Fruit fly (Drosophila melanogaster): Measurements from ENCODE around the gene CaBP1.

The CaBP1 gene

DNA sequence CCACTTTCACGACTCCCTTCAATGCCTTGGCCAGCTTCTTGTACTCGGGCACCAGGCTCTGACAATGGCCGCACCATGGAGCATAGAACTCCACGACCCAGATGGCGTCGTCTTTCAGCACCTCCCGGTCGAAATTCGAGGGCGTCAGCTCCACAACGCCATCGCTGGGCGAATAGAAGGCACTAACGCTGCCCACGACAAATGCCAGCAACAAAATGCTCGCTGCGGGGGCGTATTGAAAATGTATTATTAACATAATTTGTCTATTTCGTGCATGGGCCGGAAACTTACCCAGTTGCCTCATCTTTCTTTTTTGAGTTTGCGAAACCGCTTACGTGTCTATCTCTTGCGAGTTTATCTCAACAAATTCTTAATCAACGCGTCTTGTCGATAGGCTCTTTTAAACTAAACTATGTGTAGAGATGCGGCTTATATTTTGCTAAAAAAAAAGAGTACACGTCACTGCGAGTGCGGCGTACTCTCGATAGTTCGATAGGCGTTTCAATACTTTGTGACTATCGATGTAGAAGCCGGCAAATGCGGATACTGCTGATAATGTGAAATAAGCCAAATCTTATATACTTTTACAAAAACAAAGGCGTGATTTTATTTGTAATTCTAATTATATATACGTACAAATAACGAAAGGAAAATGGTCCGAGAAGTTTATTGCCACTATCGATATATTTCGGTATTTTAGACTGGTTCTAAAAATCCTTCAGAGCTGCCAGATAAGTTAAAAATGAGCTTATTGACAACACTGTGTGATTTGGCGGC is at the start of gene CaBP1:
Gene CaBP1, minus strand, starts transcription at position 487 of the 777 bp plus-strand sequence.
- TF ChIP-seq toe (GFP tag; optimal IDR thresholded peaks at IDR 0.05) (no peak), CG12768 (GFP tag; optimal IDR thresholded peaks at IDR 0.05) (no peak), Crg-1 (GFP tag; optimal IDR thresholded peaks at IDR 0.05) (no peak), CG11617 (GFP tag; optimal IDR thresholded peaks at IDR 0.05) (no peak), pad (GFP tag; optimal IDR thresholded peaks at IDR 0.05) (no peak), CG5204 (GFP tag; optimal IDR thresholded peaks at IDR 0.05) (no peak), CG14711 (tag; optimal IDR thresholded peaks at IDR 0.05) (peak; percentile 86), cic (GFP tag; optimal IDR thresholded peaks at IDR 0.05) (no peak), kay (GFP tag; ENCODE audit: borderline replicate concordance) (peak; percentile 10), CG7045 (GFP tag; optimal IDR thresholded peaks at IDR 0.05) (no peak), CG33017 (tag; optimal IDR thresholded peaks at IDR 0.05) (no peak), Clk (GFP tag; optimal IDR thresholded peaks at IDR 0.05) (no peak), CG1620 (GFP tag; optimal IDR thresholded peaks at IDR 0.05) (no peak), CG7101 (tag; optimal IDR thresholded peaks at IDR 0.05) (no peak), ovo (GFP tag; optimal IDR thresholded peaks at IDR 0.05) (no peak), cnc (optimal IDR thresholded peaks at IDR 0.05) (no peak), Mnt (GFP tag; optimal IDR thresholded peaks at IDR 0.05) (no peak), bab1 (GFP tag; optimal IDR thresholded peaks at IDR 0.05) (peak; percentile 42), tj (GFP tag; optimal IDR thresholded peaks at IDR 0.05) (peak; percentile 69), Hr96 (GFP tag; optimal IDR thresholded peaks at IDR 0.05) (no peak)

DNA sequence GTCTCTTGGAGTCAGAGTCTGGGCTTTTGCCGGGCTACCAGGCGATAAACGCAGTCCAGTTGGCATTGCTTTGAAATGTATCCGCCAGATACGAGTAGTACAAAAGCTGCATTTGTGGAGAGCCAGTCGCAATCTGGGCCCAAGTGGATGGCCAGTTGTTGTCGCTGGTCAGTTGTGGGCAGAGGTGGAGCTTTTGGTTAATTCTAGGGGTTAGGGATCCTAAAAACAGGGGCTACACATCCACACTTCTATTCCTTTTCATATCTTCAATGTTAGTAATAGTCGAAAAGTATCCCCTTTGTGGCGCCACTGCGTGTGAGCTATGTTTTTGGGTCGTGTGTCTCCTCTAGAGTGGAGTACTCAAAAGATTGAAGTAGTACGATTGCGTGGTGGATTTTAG is 46.0 kb upstream of the CaBP1 start:
- TF ChIP-seq Mnt (GFP tag; optimal IDR thresholded peaks at IDR 0.05) = no peak
- TF ChIP-seq toe (GFP tag; optimal IDR thresholded peaks at IDR 0.05) = no peak
- TF ChIP-seq CG33017 (tag; optimal IDR thresholded peaks at IDR 0.05) = no peak
- TF ChIP-seq cic (GFP tag; optimal IDR thresholded peaks at IDR 0.05) = no peak
- TF ChIP-seq CG14711 (tag; optimal IDR thresholded peaks at IDR 0.05) = no peak
- TF ChIP-seq CG12768 (GFP tag; optimal IDR thresholded peaks at IDR 0.05) = no peak
- no peak for TF ChIP-seq bab1 (GFP tag; optimal IDR thresholded peaks at IDR 0.05)
- no peak for TF ChIP-seq CG7045 (GFP tag; optimal IDR thresholded peaks at IDR 0.05)
- no peak for TF ChIP-seq ovo (GFP tag; optimal IDR thresholded peaks at IDR 0.05)
- no peak for TF ChIP-seq CG11617 (GFP tag; optimal IDR thresholded peaks at IDR 0.05)
- TF ChIP-seq Clk (GFP tag; optimal IDR thresholded peaks at IDR 0.05) = no peak
- no peak for TF ChIP-seq CG7101 (tag; optimal IDR thresholded peaks at IDR 0.05)
- no peak for TF ChIP-seq kay (GFP tag; ENCODE audit: borderline replicate concordance)
- no peak for TF ChIP-seq tj (GFP tag; optimal IDR thresholded peaks at IDR 0.05)
- TF ChIP-seq CG1620 (GFP tag; optimal IDR thresholded peaks at IDR 0.05) = no peak
- TF ChIP-seq cnc (optimal IDR thresholded peaks at IDR 0.05) = no peak
- TF ChIP-seq pad (GFP tag; optimal IDR thresholded peaks at IDR 0.05) = no peak
- TF ChIP-seq Crg-1 (GFP tag; optimal IDR thresholded peaks at IDR 0.05) = no peak

DNA sequence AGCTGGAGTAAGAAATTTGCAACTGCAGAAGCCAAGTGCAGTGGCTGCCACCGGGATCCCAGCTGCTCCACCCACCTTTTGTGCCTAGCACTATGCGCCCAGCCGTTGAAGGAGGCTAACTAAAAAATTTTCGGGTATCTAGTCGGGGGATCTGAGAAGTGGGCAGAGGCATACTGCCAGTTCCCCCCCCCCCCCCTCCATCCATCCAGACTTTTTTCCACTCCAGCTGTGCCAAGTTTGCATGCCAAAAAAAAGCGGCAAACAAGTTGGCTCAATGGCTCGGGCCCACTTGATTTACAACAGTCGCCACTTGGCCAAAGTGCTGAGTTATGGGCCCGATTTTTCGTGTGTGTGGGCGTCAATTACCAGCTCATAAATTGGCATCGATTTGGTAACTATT is 41.0 kb upstream of the CaBP1 start:
- TF ChIP-seq ovo (GFP tag; optimal IDR thresholded peaks at IDR 0.05) (no peak), Crg-1 (GFP tag; optimal IDR thresholded peaks at IDR 0.05) (no peak), CG11617 (GFP tag; optimal IDR thresholded peaks at IDR 0.05) (no peak), Hr96 (GFP tag; optimal IDR thresholded peaks at IDR 0.05) (no peak), kay (GFP tag; ENCODE audit: borderline replicate concordance) (no peak), CG12768 (GFP tag; optimal IDR thresholded peaks at IDR 0.05) (no peak), cnc (optimal IDR thresholded peaks at IDR 0.05) (no peak), CG1620 (GFP tag; optimal IDR thresholded peaks at IDR 0.05) (no peak), toe (GFP tag; optimal IDR thresholded peaks at IDR 0.05) (no peak)

DNA sequence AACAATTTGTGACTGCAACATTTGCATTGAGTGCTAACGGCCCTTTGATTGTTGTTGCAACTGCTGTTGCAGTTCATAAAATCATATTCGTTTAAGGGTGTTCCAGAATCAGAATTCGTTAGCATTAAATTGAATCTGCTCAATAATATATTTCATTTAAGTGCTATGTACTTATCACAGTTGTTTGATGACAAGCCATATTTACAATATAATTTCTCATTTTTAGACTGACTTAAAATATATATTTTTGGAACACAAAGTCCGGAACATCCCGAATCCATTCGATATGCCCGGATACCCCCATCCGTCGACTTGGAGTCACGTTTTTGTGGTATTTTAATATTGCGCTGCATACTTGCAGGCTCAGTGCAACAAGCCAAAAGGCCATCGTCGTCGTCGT is 34.3 kb upstream of the CaBP1 start:
- TF ChIP-seq Clk (GFP tag; optimal IDR thresholded peaks at IDR 0.05) = no peak
- no peak for TF ChIP-seq CG11617 (GFP tag; optimal IDR thresholded peaks at IDR 0.05)
- TF ChIP-seq CG33017 (tag; optimal IDR thresholded peaks at IDR 0.05) = no peak
- TF ChIP-seq CG5204 (GFP tag; optimal IDR thresholded peaks at IDR 0.05) = no peak
- TF ChIP-seq cic (GFP tag; optimal IDR thresholded peaks at IDR 0.05) = no peak
- no peak for TF ChIP-seq tj (GFP tag; optimal IDR thresholded peaks at IDR 0.05)
- no peak for TF ChIP-seq CG12768 (GFP tag; optimal IDR thresholded peaks at IDR 0.05)
- no peak for TF ChIP-seq cnc (optimal IDR thresholded peaks at IDR 0.05)
- TF ChIP-seq kay (GFP tag; ENCODE audit: borderline replicate concordance) = no peak
- TF ChIP-seq ovo (GFP tag; optimal IDR thresholded peaks at IDR 0.05) = no peak
- no peak for TF ChIP-seq CG1620 (GFP tag; optimal IDR thresholded peaks at IDR 0.05)
- no peak for TF ChIP-seq CG7045 (GFP tag; optimal IDR thresholded peaks at IDR 0.05)
- no peak for TF ChIP-seq toe (GFP tag; optimal IDR thresholded peaks at IDR 0.05)
- TF ChIP-seq bab1 (GFP tag; optimal IDR thresholded peaks at IDR 0.05) = no peak
- TF ChIP-seq Mnt (GFP tag; optimal IDR thresholded peaks at IDR 0.05) = no peak
- no peak for TF ChIP-seq Hr96 (GFP tag; optimal IDR thresholded peaks at IDR 0.05)
- no peak for TF ChIP-seq CG14711 (tag; optimal IDR thresholded peaks at IDR 0.05)
- no peak for TF ChIP-seq Crg-1 (GFP tag; optimal IDR thresholded peaks at IDR 0.05)

DNA sequence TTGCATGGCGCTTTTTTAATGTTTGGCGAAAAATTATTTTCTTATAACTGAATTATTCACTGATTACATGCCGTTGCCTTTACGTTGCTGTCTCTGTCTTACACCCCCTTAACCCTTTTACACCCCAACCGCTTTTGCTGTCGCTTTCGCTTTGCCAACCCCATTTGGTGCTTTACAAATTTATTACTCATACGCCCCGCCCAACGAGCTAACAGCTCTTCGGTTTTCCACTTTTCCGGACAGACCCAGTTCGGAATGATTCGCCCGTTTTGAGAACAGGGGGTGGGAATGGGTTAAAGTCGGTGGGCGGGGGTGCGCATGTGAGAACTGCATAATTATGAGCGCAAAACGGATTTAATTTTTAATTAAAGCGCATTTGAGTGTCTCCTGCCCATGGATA is 24.4 kb upstream of the CaBP1 start:
- no peak for TF ChIP-seq Clk (GFP tag; optimal IDR thresholded peaks at IDR 0.05)
- no peak for TF ChIP-seq ovo (GFP tag; optimal IDR thresholded peaks at IDR 0.05)
- TF ChIP-seq Crg-1 (GFP tag; optimal IDR thresholded peaks at IDR 0.05) = no peak

DNA sequence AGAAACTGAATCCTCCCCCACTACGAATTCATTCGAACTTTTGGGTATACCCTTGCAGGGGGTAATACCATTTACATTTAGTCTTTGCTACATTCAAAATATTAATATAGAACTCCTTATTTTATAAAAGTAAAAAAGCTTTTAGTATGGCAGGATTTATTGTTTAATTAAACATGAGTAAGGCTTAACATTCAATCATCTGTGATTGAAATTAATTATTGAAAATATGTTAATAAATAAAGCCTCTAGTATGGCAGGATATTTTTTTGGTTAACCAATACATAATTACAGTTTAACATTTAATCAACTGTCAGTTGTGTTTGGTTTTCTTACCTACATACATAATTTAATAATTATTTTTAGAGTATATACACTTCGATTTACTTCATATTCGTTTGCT is 18.2 kb upstream of the CaBP1 start:
- TF ChIP-seq Crg-1 (GFP tag; optimal IDR thresholded peaks at IDR 0.05) (no peak), toe (GFP tag; optimal IDR thresholded peaks at IDR 0.05) (no peak), tj (GFP tag; optimal IDR thresholded peaks at IDR 0.05) (no peak), pad (GFP tag; optimal IDR thresholded peaks at IDR 0.05) (no peak)
